Worm (Caenorhabditis elegans) whole organism, L2 larva: ENCODE data around the gene ccr-4.

Experiments used
- elt-3 ChIP-seq: sonication (generic microtip); optimal IDR thresholded peaks from 2 replicates; lab custom pipeline; 2017; ENCODE audit warnings: missing biosample characterization, missing genetic modification characterization
- fos-1 ChIP-seq: fragments of 150-350 bp; optimal IDR thresholded peaks from 2 replicates; lab custom pipeline; 2014; ENCODE audit warnings: missing biosample characterization, missing genetic modification characterization
- nhr-11 ChIP-seq: fragments of 150-350 bp; optimal IDR thresholded peaks from 2 replicates; lab custom pipeline; 2014; ENCODE audit warnings: missing biosample characterization, missing genetic modification characterization
- nhr-12 ChIP-seq: fragments of 150-350 bp; optimal IDR thresholded peaks from 2 replicates; lab custom pipeline; 2014; ENCODE audit warnings: missing biosample characterization, missing genetic modification characterization
- nhr-129 ChIP-seq: fragments of 150-350 bp; optimal IDR thresholded peaks from 2 replicates; lab custom pipeline; 2014; ENCODE audit warnings: missing biosample characterization, missing genetic modification characterization
- nhr-237 ChIP-seq: fragments of 150-350 bp; optimal IDR thresholded peaks from 2 replicates; lab custom pipeline; 2014; ENCODE audit warnings: missing biosample characterization, missing genetic modification characterization
- sma-9 ChIP-seq, 2 experiments: fragments of 150-350 bp in 1 of 2; sonication (generic microtip) in 1 of 2; optimal IDR thresholded peaks; 2 replicates each; lab custom pipeline; 2014 to 2016; ENCODE audit warnings: missing genetic modification characterization in 2 of 2, mild to moderate bottlenecking in 1 of 2, missing biosample characterization in 1 of 2, missing compliant biosample characterization in 1 of 2, missing genetic modification reagents in 1 of 2, moderate library complexity in 1 of 2
- zag-1 ChIP-seq: fragments of 150-350 bp; optimal IDR thresholded peaks from 2 replicates; lab custom pipeline; 2014; ENCODE audit warnings: missing biosample characterization, missing genetic modification characterization
- ztf-1 ChIP-seq: fragments of 200-800 bp; sonication (Bioruptor generic); conservative IDR thresholded peaks from 2 replicates; pipeline ENCODE4 v1.3.6; 2022; ENCODE audit warnings: missing genetic modification characterization, missing compliant biosample characterization

DNA sequence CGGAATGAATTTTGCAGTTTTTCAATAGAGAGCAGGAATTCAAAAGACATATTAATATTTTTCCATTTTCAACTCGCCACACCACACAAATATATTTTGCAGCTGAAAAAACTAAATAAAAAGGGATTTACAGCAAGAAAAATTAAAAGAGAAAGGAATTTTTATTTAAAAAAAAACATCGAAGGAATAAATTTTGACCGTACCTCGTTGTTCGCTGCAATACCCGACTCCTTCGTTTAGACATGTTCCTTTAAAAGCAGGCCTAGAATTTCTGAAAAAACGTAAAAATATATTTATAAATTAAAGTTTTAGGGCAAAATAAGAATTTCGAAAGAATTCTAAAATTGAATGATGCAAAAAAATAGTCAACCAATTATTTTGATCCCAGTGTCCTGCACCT lies 25.5 kb upstream of the ccr-4 start, which contains the start of gene F19B6.1:
- TF ChIP-seq nhr-129 (no peak), nhr-11 (tag; lab: Kevin White, UChicago) (no peak), nhr-237 (no peak), ztf-1 (GFP tag; lab: Robert Waterston, UW) (no peak), nhr-12 (tag; lab: Kevin White, UChicago) (no peak), zag-1 (tag; lab: Kevin White, UChicago) (no peak), elt-3 (tag; lab: Kevin White, UChicago) (no peak), fos-1 (tag; lab: Kevin White, UChicago) (no peak), sma-9 (GFP tag; optimal IDR thresholded peaks at IDR 0.05; lab: Kevin White, UChicago) (no peak), sma-9 (tag; optimal IDR thresholded peaks at IDR 0.05; lab: Kevin White, UChicago) (no peak)
